Fruit fly (Drosophila melanogaster) whole organism, prepupa: Measurements from ENCODE around the gene glo.

Source experiments
- CG10631 ChIP-seq: fragments of 200-800 bp; sonication (Bioruptor generic); optimal IDR thresholded peaks from 2 replicates; lab custom pipeline; 2016; ENCODE audit warnings: missing biosample characterization, missing genetic modification characterization
- CG10669 ChIP-seq: fragments of 200-800 bp; sonication (Bioruptor generic); optimal IDR thresholded peaks from 3 replicates; lab custom pipeline; 2018; ENCODE audit warnings: missing biosample characterization, mild to moderate bottlenecking, missing genetic modification characterization, moderate library complexity
- CG11294 ChIP-seq: fragments of 200-800 bp; sonication (Bioruptor generic); IDR thresholded peaks from 2 replicates; pipeline ENCODE4 v1.3.6; 2022; ENCODE audit warnings: missing biosample characterization, missing genetic modification characterization
- CG11902 ChIP-seq: fragments of 200-800 bp; sonication (Bioruptor generic); optimal IDR thresholded peaks from 3 replicates; lab custom pipeline; 2016; ENCODE audit warnings: missing biosample characterization, missing genetic modification characterization
- CG15336 ChIP-seq: fragments of 200-800 bp; sonication (Bioruptor generic); IDR thresholded peaks from 2 replicates; pipeline ENCODE4 v1.3.6; 2022; ENCODE audit warnings: missing biosample characterization, missing genetic modification characterization
- CG16779 ChIP-seq: fragments of 200-800 bp; sonication (Bioruptor generic); optimal IDR thresholded peaks from 3 replicates; lab custom pipeline; 2017; ENCODE audit warnings: missing biosample characterization, mild to moderate bottlenecking, missing genetic modification characterization
- CG3032 ChIP-seq: fragments of 200-800 bp; optimal IDR thresholded peaks from 2 replicates; lab custom pipeline; 2019; ENCODE audit warnings: missing biosample characterization, mild to moderate bottlenecking, missing genetic modification characterization, moderate library complexity
- CG3919 ChIP-seq: fragments of 200-800 bp; sonication (Bioruptor generic); optimal IDR thresholded peaks from 3 replicates; lab custom pipeline; 2016; ENCODE audit warnings: missing biosample characterization, missing genetic modification characterization
- CG4318 ChIP-seq: fragments of 200-800 bp; sonication (Bioruptor generic); optimal IDR thresholded peaks from 3 replicates; lab custom pipeline; 2017; ENCODE audit warnings: missing biosample characterization, mild to moderate bottlenecking, missing genetic modification characterization
- CG6163 ChIP-seq: fragments of 200-800 bp; sonication (Bioruptor generic); IDR thresholded peaks from 3 replicates; pipeline ENCODE4 v1.3.6; 2022; ENCODE audit warnings: missing biosample characterization, missing genetic modification characterization
- CG6792 ChIP-seq: fragments of 200-800 bp; sonication (Bioruptor generic); optimal IDR thresholded peaks from 3 replicates; lab custom pipeline; 2016; ENCODE audit warnings: missing biosample characterization, missing genetic modification characterization
- CG6808 ChIP-seq: fragments of 200-800 bp; sonication (Bioruptor generic); optimal IDR thresholded peaks from 3 replicates; lab custom pipeline; 2017; ENCODE audit warnings: missing biosample characterization, missing genetic modification characterization, mild to moderate bottlenecking, moderate library complexity, missing genetic modification reagents
- CG8319 ChIP-seq: fragments of 200-800 bp; sonication (Bioruptor generic); optimal IDR thresholded peaks from 3 replicates; lab custom pipeline; 2016; ENCODE audit warnings: missing biosample characterization, missing genetic modification characterization
- CG8632 ChIP-seq: fragments of 200-800 bp; sonication (Bioruptor generic); optimal IDR thresholded peaks from 3 replicates; lab custom pipeline; 2016; ENCODE audit warnings: missing biosample characterization, missing genetic modification characterization
- Eip93F ChIP-seq: fragments of 200-800 bp; sonication (Bioruptor generic); optimal IDR thresholded peaks from 2 replicates; lab custom pipeline; 2016; ENCODE audit warnings: missing biosample characterization, mild to moderate bottlenecking, missing genetic modification characterization
- Ets21C ChIP-seq: fragments of 200-800 bp; sonication (Bioruptor generic); optimal IDR thresholded peaks from 3 replicates; lab custom pipeline; 2016; ENCODE audit warnings: missing biosample characterization, missing genetic modification characterization
- Ets96B ChIP-seq: fragments of 200-800 bp; optimal IDR thresholded peaks from 2 replicates; lab custom pipeline; 2019; ENCODE audit warnings: missing biosample characterization, mild to moderate bottlenecking, missing genetic modification characterization, moderate library complexity
- Gug ChIP-seq: fragments of 200-800 bp; sonication (Bioruptor generic); IDR thresholded peaks from 2 replicates; pipeline ENCODE4 v1.3.6; 2022; ENCODE audit warnings: missing biosample characterization, missing genetic modification characterization
- Hr38 ChIP-seq: sonication (Bioruptor generic); optimal IDR thresholded peaks from 2 replicates; lab custom pipeline; 2016; ENCODE audit warnings: missing biosample characterization, missing genetic modification characterization
- Hr39 ChIP-seq: fragments of 200-800 bp; sonication (Bioruptor generic); optimal IDR thresholded peaks from 2 replicates; lab custom pipeline; 2016; ENCODE audit warnings: missing biosample characterization, missing genetic modification characterization
- Hr4 ChIP-seq: fragments of 200-800 bp; sonication (Bioruptor generic); optimal IDR thresholded peaks from 3 replicates; lab custom pipeline; 2016; ENCODE audit warnings: missing biosample characterization, missing genetic modification characterization
- Met ChIP-seq: fragments of 200-800 bp; sonication (Bioruptor generic); optimal IDR thresholded peaks from 3 replicates; lab custom pipeline; 2016; ENCODE audit warnings: missing biosample characterization, missing genetic modification characterization
- OdsH ChIP-seq: fragments of 200-800 bp; sonication (Bioruptor generic); optimal IDR thresholded peaks from 3 replicates; lab custom pipeline; 2016; ENCODE audit warnings: missing biosample characterization, missing genetic modification characterization
- Smox ChIP-seq: fragments of 200-800 bp; sonication (Bioruptor generic); optimal IDR thresholded peaks from 3 replicates; lab custom pipeline; 2016; ENCODE audit warnings: missing biosample characterization, missing genetic modification characterization
- Sox102F ChIP-seq: fragments of 200-800 bp; sonication (Bioruptor generic); optimal IDR thresholded peaks from 2 replicates; lab custom pipeline; 2016; ENCODE audit warnings: missing biosample characterization, mild to moderate bottlenecking, missing genetic modification characterization
- Sox14 ChIP-seq: fragments of 200-800 bp; sonication (Bioruptor generic); optimal IDR thresholded peaks from 3 replicates; lab custom pipeline; 2016; ENCODE audit warnings: missing biosample characterization, missing genetic modification characterization
- Sox15 ChIP-seq: fragments of 200-800 bp; sonication (Bioruptor generic); optimal IDR thresholded peaks from 3 replicates; lab custom pipeline; 2016; ENCODE audit warnings: missing biosample characterization, missing genetic modification characterization
- dac ChIP-seq: fragments of 200-800 bp; sonication (Bioruptor generic); optimal IDR thresholded peaks from 2 replicates; lab custom pipeline; 2017; ENCODE audit warnings: missing biosample characterization, mild to moderate bottlenecking, missing genetic modification characterization
- dsx ChIP-seq: fragments of 200-800 bp; optimal IDR thresholded peaks from 3 replicates; lab custom pipeline; 2019; ENCODE audit warnings: missing biosample characterization, mild to moderate bottlenecking, missing genetic modification characterization, moderate library complexity; ENCODE audit not compliant: poor library complexity, severe bottlenecking
- eg ChIP-seq: fragments of 200-800 bp; sonication (Bioruptor generic); IDR thresholded peaks from 3 replicates; pipeline ENCODE4 v1.3.6; 2022; ENCODE audit warnings: missing biosample characterization, missing genetic modification characterization
- fd85E ChIP-seq: fragments of 200-800 bp; sonication (Bioruptor generic); optimal IDR thresholded peaks from 3 replicates; lab custom pipeline; 2016; ENCODE audit warnings: missing biosample characterization, missing genetic modification characterization
- fkh ChIP-seq: fragments of 200-800 bp; sonication (Bioruptor generic); optimal IDR thresholded peaks from 3 replicates; lab custom pipeline; 2017; ENCODE audit warnings: missing biosample characterization, mild to moderate bottlenecking, missing genetic modification characterization, moderate library complexity
- net ChIP-seq: fragments of 200-800 bp; sonication (Bioruptor generic); optimal IDR thresholded peaks from 3 replicates; lab custom pipeline; 2016; ENCODE audit warnings: missing biosample characterization, missing genetic modification characterization
- salr ChIP-seq, 2 experiments: fragments of 200-800 bp; sonication (Bioruptor generic); optimal IDR thresholded peaks; 3 replicates each; lab custom pipeline; 2016 to 2018; ENCODE audit warnings: missing biosample characterization in 2 of 2, missing genetic modification characterization in 2 of 2, mild to moderate bottlenecking in 1 of 2
- ss ChIP-seq, 2 experiments: fragments of 200-800 bp; sonication (Bioruptor generic); optimal IDR thresholded peaks; 2 replicates in 1 of 2; 3 replicates in 1 of 2; lab custom pipeline; 2017 to 2018; ENCODE audit warnings: mild to moderate bottlenecking in 2 of 2, missing biosample characterization in 2 of 2, missing genetic modification characterization in 2 of 2, moderate library complexity in 1 of 2
- vri ChIP-seq: fragments of 200-800 bp; sonication (Bioruptor generic); optimal IDR thresholded peaks from 3 replicates; lab custom pipeline; 2016; ENCODE audit warnings: missing biosample characterization, mild to moderate bottlenecking, missing genetic modification characterization

glo gene

dm6 chr3R:11779357-11780018 lies 39.7 kb downstream of the glo start (continued):
- peak; percentile 80 for TF ChIP-seq CG4318 (GFP tag; lab: Kevin White, UChicago)
- TF ChIP-seq OdsH (GFP tag; lab: Kevin White, UChicago), result peak; percentile 94
- TF ChIP-seq CG16779 (tag; lab: Kevin White, UChicago), result peak; percentile 81
- TF ChIP-seq Hr4 (GFP tag; lab: Kevin White, UChicago), result peak; percentile 88
- TF ChIP-seq CG8632 (GFP tag; lab: Kevin White, UChicago), result peak; percentile 88
- TF ChIP-seq Sox15 (GFP tag; lab: Kevin White, UChicago), result peak; percentile 88
- peak; percentile 83 for TF ChIP-seq CG8319
- peak; percentile 90 for TF ChIP-seq CG10669 (GFP tag; lab: Kevin White, UChicago)
- no peak for TF ChIP-seq Hr38
- peak; percentile 91 for TF ChIP-seq CG10631
- TF ChIP-seq ss (GFP tag; optimal IDR thresholded peaks at IDR 0.05; lab: Kevin White, UChicago), result peak; percentile 79 to 91
- peak; percentile 74 for TF ChIP-seq CG15336
- peak; percentile 93 for TF ChIP-seq CG3032 (tag; lab: Kevin White, UChicago)
- TF ChIP-seq CG11902 (GFP tag; lab: Kevin White, UChicago), result peak; percentile 89
- peak; percentile 67 for TF ChIP-seq fd85E (GFP tag; lab: Kevin White, UChicago)
- TF ChIP-seq dsx (GFP tag; lab: Kevin White, UChicago), result peak; percentile 92
- TF ChIP-seq Met, result peak; percentile 96
- TF ChIP-seq dac (GFP tag; lab: Kevin White, UChicago), result peak; percentile 80
- peak; percentile 73; the same call in 2 of the 3 replicates for TF ChIP-seq eg (GFP tag; lab: Robert Waterston, UW)
- TF ChIP-seq vri (GFP tag; lab: Kevin White, UChicago), result peak; percentile 85
- no peak; the same call in 1 of the 2 replicates for TF ChIP-seq CG11294 (GFP tag; lab: Robert Waterston, UW)
- TF ChIP-seq Ets96B (tag; lab: Kevin White, UChicago), result peak; percentile 94
- TF ChIP-seq Ets21C (GFP tag; lab: Kevin White, UChicago), result peak; percentile 90
- peak; percentile 87 to 91 for TF ChIP-seq salr (GFP tag; optimal IDR thresholded peaks at IDR 0.05; lab: Kevin White, UChicago)
- TF ChIP-seq Eip93F (GFP tag; lab: Kevin White, UChicago), result peak; percentile 81
- peak; percentile 92 for TF ChIP-seq CG3919
- peak; percentile 84 for TF ChIP-seq CG6163 (GFP tag; lab: Robert Waterston, UW)
- TF ChIP-seq Sox14 (GFP tag; lab: Kevin White, UChicago), result peak; percentile 94
- peak; percentile 89 for TF ChIP-seq CG6808
- peak; percentile 94 for TF ChIP-seq Smox (GFP tag; lab: Kevin White, UChicago)
- TF ChIP-seq Hr39, result peak; percentile 92
- peak; percentile 58 for TF ChIP-seq fkh (GFP tag; lab: Kevin White, UChicago)
- TF ChIP-seq CG6792 (GFP tag; lab: Kevin White, UChicago), result peak; percentile 87
- TF ChIP-seq net (GFP tag; lab: Kevin White, UChicago), result peak; percentile 85
- TF ChIP-seq Sox102F (GFP tag; lab: Kevin White, UChicago), result peak; percentile 93

dm6 chr3R:11778879-11779278 lies 40.3 kb downstream of the glo start:
- TF ChIP-seq vri (GFP tag; lab: Kevin White, UChicago), result no peak
- 0 out of 2 replicates have a peak, but pooled peaks have one; percentile 30 for TF ChIP-seq Gug (GFP tag; lab: Robert Waterston, UW)
- TF ChIP-seq CG11294 (GFP tag; lab: Robert Waterston, UW), result peak; percentile 41; the same call in 1 of the 2 replicates
- TF ChIP-seq CG6163 (GFP tag; lab: Robert Waterston, UW), result peak; percentile 77
- TF ChIP-seq, all 60 proteins: peak for 3
